Worm (Caenorhabditis elegans) whole organism, early embryonic: ENCODE measurements around the gene F49C12.4.

Experiments
- aly-1 ChIP-seq: sonication (generic microtip); optimal IDR thresholded peaks from 2 replicates; lab custom pipeline; 2016; ENCODE audit warnings: missing genetic modification characterization, missing compliant biosample characterization
- flt-1 ChIP-seq: fragments of 200-800 bp; sonication (Bioruptor generic); IDR thresholded peaks from 2 replicates; pipeline ENCODE4 v1.3.6; 2022; ENCODE audit warnings: missing genetic modification characterization, missing compliant biosample characterization
- hmg-4 ChIP-seq: fragments of 200-800 bp; sonication (Bioruptor generic); optimal IDR thresholded peaks from 2 replicates; lab custom pipeline; 2018; ENCODE audit warnings: mild to moderate bottlenecking, missing genetic modification characterization, missing compliant biosample characterization

ce11 chrIV:9316068-9316681, 12.3 kb upstream of the F49C12.4 start, which contains the start of the genes F49C12.9 and rpn-7:
- TF ChIP-seq aly-1 (tag; lab: Kevin White, UChicago) (peak; percentile 38), flt-1 (GFP tag; lab: Robert Waterston, UW) (no peak; the same call in 1 of the 2 replicates), hmg-4 (no peak)
